Fruit fly (Drosophila melanogaster): ENCODE results near the gene sw.

DNA sequence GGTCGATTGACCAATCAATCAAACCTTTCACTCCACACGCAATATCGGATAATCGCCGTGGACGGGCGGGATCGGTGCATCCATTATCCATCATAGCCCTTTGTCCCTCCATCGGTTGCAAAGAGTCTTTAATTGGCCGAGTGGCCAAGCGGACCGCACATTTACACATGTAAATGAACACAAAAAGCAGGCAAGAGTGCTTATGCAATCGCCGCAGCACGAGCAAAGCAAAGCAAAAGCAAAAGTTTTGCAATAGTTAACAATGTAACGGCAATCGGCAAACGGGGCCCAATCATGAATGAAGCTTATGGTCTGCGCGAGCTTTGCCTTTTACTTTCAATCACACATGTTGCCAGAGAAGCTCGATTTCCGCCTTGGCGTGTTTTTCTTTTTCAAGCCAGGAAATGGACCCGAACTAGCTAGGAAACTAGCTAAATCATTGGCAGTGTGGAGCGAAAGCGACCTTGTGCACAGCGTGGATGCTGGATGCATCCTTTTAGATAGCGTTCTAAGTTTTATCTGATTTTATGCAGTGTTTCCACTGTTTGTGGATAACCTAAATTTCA, 7.2 kb upstream of the sw start:
- no peak for TF ChIP-seq pad (GFP tag; optimal IDR thresholded peaks at IDR 0.05)
- no peak for TF ChIP-seq CG11617 (GFP tag; optimal IDR thresholded peaks at IDR 0.05)
- TF ChIP-seq kay (GFP tag; ENCODE audit: borderline replicate concordance): no peak

All from whole organism, adult.